Worm (Caenorhabditis elegans): ENCODE data around the gene Y43F8C.13.

ce11 chrV:19643903-19644302 lies 53.3 kb downstream of the Y43F8C.13 start, which contains the start of the genes Y43F8C.7 and mrps-28:
- TF ChIP-seq lin-13 (GFP tag; optimal IDR thresholded peaks at IDR 0.05) (no peak), dpl-1 (GFP tag; optimal IDR thresholded peaks at IDR 0.05) (peak; percentile 25 to 63 (median 60)), egl-27 (tag; optimal IDR thresholded peaks at IDR 0.05) (no peak), fkh-10 (GFP tag; optimal IDR thresholded peaks at IDR 0.05) (peak; percentile 25), nhr-84 (tag; optimal IDR thresholded peaks at IDR 0.05) (no peak), lsy-2 (tag; optimal IDR thresholded peaks at IDR 0.05) (peak; percentile 97 to 98), lin-35 (GFP tag; optimal IDR thresholded peaks at IDR 0.05) (peak; percentile 65 to 70), nhr-76 (tag; optimal IDR thresholded peaks at IDR 0.05) (no peak), pag-3 (tag; optimal IDR thresholded peaks at IDR 0.05; ENCODE audit: borderline replicate concordance, insufficient read depth) (no peak), elt-3 (tag; optimal IDR thresholded peaks at IDR 0.05) (no peak), snu-23 (GFP tag; optimal IDR thresholded peaks at IDR 0.05) (peak; percentile 74), tbx-2 (tag; optimal IDR thresholded peaks at IDR 0.05) (peak; percentile 45), unc-98 (GFP tag; IDR thresholded peaks at IDR 0.05) (no peak)
